Fruit fly (Drosophila melanogaster) whole organism, embryonic: ENCODE data around the gene CG31211.

Source experiments
- Adf1 ChIP-seq: fragments of 200-800 bp; sonication (Bioruptor generic); IDR thresholded peaks from 2 replicates; pipeline ENCODE4 v1.3.6; 2022; ENCODE audit warnings: missing biosample characterization, missing genetic modification characterization
- Atf6 ChIP-seq: fragments of 200-800 bp; sonication (Bioruptor generic); IDR thresholded peaks from 2 replicates; pipeline ENCODE4 v1.3.6; 2022; ENCODE audit warnings: missing biosample characterization, missing genetic modification characterization
- CG10267 ChIP-seq: fragments of 200-800 bp; sonication (Bioruptor generic); optimal IDR thresholded peaks from 2 replicates; lab custom pipeline; 2018; ENCODE audit warnings: missing biosample characterization, mild to moderate bottlenecking, missing genetic modification characterization, moderate library complexity
- CG10321 ChIP-seq: fragments of 200-800 bp; sonication (Bioruptor generic); IDR thresholded peaks from 2 replicates; pipeline ENCODE4 v1.3.6; 2022; ENCODE audit warnings: missing biosample characterization, missing genetic modification characterization
- CG10462 ChIP-seq: fragments of 200-800 bp; sonication (Bioruptor generic); optimal IDR thresholded peaks from 2 replicates; lab custom pipeline; 2016; ENCODE audit warnings: missing biosample characterization, missing genetic modification characterization
- CG10654 ChIP-seq: fragments of 200-800 bp; sonication (Bioruptor generic); optimal IDR thresholded peaks from 2 replicates; lab custom pipeline; 2016; ENCODE audit warnings: missing biosample characterization, missing genetic modification characterization
- CG11085 ChIP-seq: fragments of 200-800 bp; sonication (Bioruptor generic); IDR thresholded peaks from 2 replicates; pipeline ENCODE4 v1.3.6; 2022; ENCODE audit warnings: missing biosample characterization, missing genetic modification characterization
- CG11695 ChIP-seq: fragments of 200-800 bp; sonication (Bioruptor generic); IDR thresholded peaks from 3 replicates; pipeline ENCODE4 v1.3.6; 2022; ENCODE audit warnings: missing biosample characterization, missing genetic modification characterization
- CG12071 ChIP-seq: fragments of 200-800 bp; sonication (Bioruptor generic); optimal IDR thresholded peaks from 3 replicates; lab custom pipeline; 2018; ENCODE audit warnings: missing biosample characterization, mild to moderate bottlenecking, missing genetic modification characterization
- CG12155 ChIP-seq: fragments of 200-800 bp; sonication (Bioruptor generic); optimal IDR thresholded peaks from 3 replicates; lab custom pipeline; 2016; ENCODE audit warnings: missing biosample characterization, missing genetic modification characterization
- CG13123 ChIP-seq: fragments of 200-800 bp; sonication (Bioruptor generic); optimal IDR thresholded peaks from 2 replicates; lab custom pipeline; 2016; ENCODE audit warnings: missing biosample characterization, missing genetic modification characterization
- CG17829 ChIP-seq: fragments of 200-800 bp; optimal IDR thresholded peaks from 2 replicates; lab custom pipeline; 2019; ENCODE audit warnings: missing biosample characterization, mild to moderate bottlenecking, missing genetic modification characterization, moderate library complexity
- CG18011 ChIP-seq: fragments of 200-800 bp; sonication (Bioruptor generic); optimal IDR thresholded peaks from 2 replicates; lab custom pipeline; 2017; ENCODE audit warnings: missing biosample characterization, missing genetic modification characterization, mild to moderate bottlenecking, moderate library complexity, missing genotype
- CG2120 ChIP-seq: fragments of 200-800 bp; sonication (Bioruptor generic); optimal IDR thresholded peaks from 3 replicates; lab custom pipeline; 2016; ENCODE audit warnings: missing biosample characterization, missing genetic modification characterization
- CG31388 ChIP-seq: fragments of 200-800 bp; sonication (Bioruptor generic); optimal IDR thresholded peaks from 2 replicates; lab custom pipeline; 2016; ENCODE audit warnings: missing biosample characterization, missing genetic modification characterization
- CG33557 ChIP-seq: fragments of 200-800 bp; sonication (Bioruptor generic); optimal IDR thresholded peaks from 2 replicates; lab custom pipeline; 2019; ENCODE audit warnings: missing biosample characterization, mild to moderate bottlenecking, missing genetic modification characterization, moderate library complexity
- CG34422 ChIP-seq: fragments of 200-800 bp; sonication (Bioruptor generic); IDR thresholded peaks from 3 replicates; pipeline ENCODE4 v1.3.6; 2022; ENCODE audit warnings: missing biosample characterization, missing genetic modification characterization
- CG3995 ChIP-seq: fragments of 200-800 bp; sonication (Bioruptor generic); optimal IDR thresholded peaks from 3 replicates; lab custom pipeline; 2016; ENCODE audit warnings: missing biosample characterization, missing genetic modification characterization
- CG42726 ChIP-seq: fragments of 200-800 bp; sonication (Bioruptor generic); IDR thresholded peaks from 2 replicates; pipeline ENCODE4 v1.3.6; 2022; ENCODE audit warnings: missing biosample characterization, missing genetic modification characterization; ENCODE audit not compliant: partially characterized antibody
- CG4424 ChIP-seq: fragments of 200-800 bp; sonication (Bioruptor generic); optimal IDR thresholded peaks from 3 replicates; lab custom pipeline; 2016; ENCODE audit warnings: missing biosample characterization, missing genetic modification characterization
- CG4617 ChIP-seq: fragments of 200-800 bp; sonication (Bioruptor generic); optimal IDR thresholded peaks from 3 replicates; lab custom pipeline; 2016; ENCODE audit warnings: missing biosample characterization, missing genetic modification characterization, borderline replicate concordance
- CG4820 ChIP-seq: fragments of 200-800 bp; sonication (Bioruptor generic); optimal IDR thresholded peaks from 3 replicates; lab custom pipeline; 2016; ENCODE audit warnings: missing biosample characterization, missing genetic modification characterization
- CG6689 ChIP-seq: fragments of 200-800 bp; sonication (Bioruptor generic); IDR thresholded peaks from 2 replicates; pipeline ENCODE4 v1.3.6; 2022; ENCODE audit warnings: missing biosample characterization, missing genetic modification characterization
- CG6791 ChIP-seq: fragments of 200-800 bp; sonication (Bioruptor generic); IDR thresholded peaks from 3 replicates; pipeline ENCODE4 v1.3.6; 2022; ENCODE audit warnings: missing biosample characterization, missing genetic modification characterization; ENCODE audit not compliant: partially characterized antibody
- CG9932 ChIP-seq: fragments of 200-800 bp; sonication (Bioruptor generic); IDR thresholded peaks from 2 replicates; pipeline ENCODE4 v1.3.6; 2022; ENCODE audit warnings: missing biosample characterization, missing genetic modification characterization
- CHES-1-like ChIP-seq: fragments of 200-800 bp; sonication (Bioruptor generic); optimal IDR thresholded peaks from 2 replicates; lab custom pipeline; 2016; ENCODE audit warnings: missing biosample characterization, missing genetic modification characterization
- E2f1 ChIP-seq: fragments of 200-800 bp; sonication (Bioruptor generic); IDR thresholded peaks from 2 replicates; pipeline ENCODE4 v1.3.6; 2022; ENCODE audit warnings: missing biosample characterization, missing genetic modification characterization
- Fer1 ChIP-seq: fragments of 200-800 bp; sonication (Bioruptor generic); optimal IDR thresholded peaks from 2 replicates; lab custom pipeline; 2017; ENCODE audit warnings: missing biosample characterization, mild to moderate bottlenecking, missing genetic modification characterization
- Gug ChIP-seq: fragments of 200-800 bp; sonication (Bioruptor generic); IDR thresholded peaks from 4 replicates; pipeline ENCODE4 v1.3.6; 2022; ENCODE audit warnings: missing biosample characterization, missing genetic modification characterization
- HLH3B ChIP-seq: fragments of 200-800 bp; sonication (Bioruptor generic); IDR thresholded peaks from 2 replicates; pipeline ENCODE4 v1.3.6; 2022; ENCODE audit warnings: missing biosample characterization, missing genetic modification characterization
- Kr ChIP-seq: fragments of 200-800 bp; sonication (Bioruptor generic); optimal IDR thresholded peaks from 2 replicates; lab custom pipeline; 2017; ENCODE audit warnings: missing biosample characterization, mild to moderate bottlenecking, missing genetic modification characterization
- Mrtf ChIP-seq: fragments of 200-800 bp; sonication (Bioruptor generic); IDR thresholded peaks from 3 replicates; pipeline ENCODE4 v1.3.6; 2022; ENCODE audit warnings: missing biosample characterization, missing genetic modification characterization
- Opbp ChIP-seq: fragments of 200-800 bp; sonication (Bioruptor generic); IDR thresholded peaks from 3 replicates; pipeline ENCODE4 v1.3.6; 2022; ENCODE audit warnings: missing biosample characterization, missing genetic modification characterization; ENCODE audit not compliant: partially characterized antibody
- Sox102F ChIP-seq: fragments of 200-800 bp; sonication (Bioruptor generic); optimal IDR thresholded peaks from 2 replicates; lab custom pipeline; 2018; ENCODE audit warnings: missing biosample characterization, mild to moderate bottlenecking, missing genetic modification characterization, moderate library complexity
- Sry-β ChIP-seq: fragments of 200-800 bp; sonication (Bioruptor generic); optimal IDR thresholded peaks from 2 replicates; lab custom pipeline; 2018; ENCODE audit warnings: missing biosample characterization, mild to moderate bottlenecking, missing genetic modification characterization, moderate library complexity
- Tbp ChIP-seq: fragments of >200 bp; optimal IDR thresholded peaks from 2 replicates; lab custom pipeline; 2018; ENCODE audit warnings: missing biosample characterization, missing genetic modification characterization
- Usf ChIP-seq: fragments of 200-800 bp; sonication (Bioruptor generic); optimal IDR thresholded peaks from 2 replicates; lab custom pipeline; 2017; ENCODE audit warnings: missing genotype, missing biosample characterization, missing genetic modification characterization
- ac ChIP-seq: fragments of 200-800 bp; sonication (Bioruptor generic); optimal IDR thresholded peaks from 3 replicates; lab custom pipeline; 2017; ENCODE audit warnings: missing biosample characterization, mild to moderate bottlenecking, missing genetic modification characterization
- amos ChIP-seq: fragments of 200-800 bp; sonication (Bioruptor generic); IDR thresholded peaks from 2 replicates; pipeline ENCODE4 v1.3.6; 2022; ENCODE audit warnings: missing biosample characterization, missing genetic modification characterization; ENCODE audit not compliant: partially characterized antibody
- bsh ChIP-seq, 2 experiments: fragments of 200-800 bp; sonication (Bioruptor generic); optimal IDR thresholded peaks; 2 replicates each; lab custom pipeline; 2017 to 2018; ENCODE audit warnings: mild to moderate bottlenecking in 2 of 2, missing biosample characterization in 2 of 2, missing genetic modification characterization in 2 of 2, moderate library complexity in 1 of 2
- crc ChIP-seq: fragments of 200-800 bp; sonication (Bioruptor generic); optimal IDR thresholded peaks from 2 replicates; lab custom pipeline; 2016; ENCODE audit warnings: missing biosample characterization, missing genetic modification characterization
- gem ChIP-seq: fragments of 200-800 bp; sonication (Bioruptor generic); optimal IDR thresholded peaks from 2 replicates; lab custom pipeline; 2019; ENCODE audit warnings: missing biosample characterization, mild to moderate bottlenecking, missing genetic modification characterization, moderate library complexity
- kay ChIP-seq: fragments of 200-800 bp; sonication (Bioruptor generic); optimal IDR thresholded peaks from 2 replicates; lab custom pipeline; 2016; ENCODE audit warnings: missing biosample characterization, missing genetic modification characterization
- mam ChIP-seq: fragments of 200-800 bp; sonication (Bioruptor generic); optimal IDR thresholded peaks from 3 replicates; lab custom pipeline; 2016; ENCODE audit warnings: missing biosample characterization, missing genetic modification characterization
- mirr ChIP-seq: fragments of 200-800 bp; sonication (Bioruptor generic); optimal IDR thresholded peaks from 3 replicates; lab custom pipeline; 2018; ENCODE audit warnings: missing biosample characterization, mild to moderate bottlenecking, missing genetic modification characterization
- nau ChIP-seq: fragments of 200-800 bp; sonication (Bioruptor generic); optimal IDR thresholded peaks from 3 replicates; lab custom pipeline; 2017; ENCODE audit warnings: missing biosample characterization, mild to moderate bottlenecking, missing genetic modification characterization, missing genetic modification reagents
- salm ChIP-seq: fragments of 200-800 bp; sonication (Bioruptor generic); optimal IDR thresholded peaks from 2 replicates; lab custom pipeline; 2018; ENCODE audit warnings: missing biosample characterization, mild to moderate bottlenecking, missing genetic modification characterization
- sc ChIP-seq, 3 experiments: fragments of >200 bp in 2 of 3; fragments of 200-800 bp in 1 of 3; sonication (Bioruptor generic) in 1 of 3; optimal IDR thresholded peaks; 2 replicates in 2 of 3; 3 replicates in 1 of 3; lab custom pipeline; 2017; ENCODE audit warnings: mild to moderate bottlenecking in 1 of 3, missing biosample characterization in 1 of 3, missing genetic modification characterization in 1 of 3, missing genetic modification reagents in 1 of 3
- slp2 ChIP-seq: fragments of 200-800 bp; sonication (Bioruptor generic); optimal IDR thresholded peaks from 2 replicates; lab custom pipeline; 2016; ENCODE audit warnings: missing biosample characterization, missing genetic modification characterization
- ttk ChIP-seq: fragments of 200-800 bp; sonication (Bioruptor generic); IDR thresholded peaks from 2 replicates; pipeline ENCODE4 v2.1.2; 2022; ENCODE audit warnings: missing biosample characterization, missing genetic modification characterization

Gene CG31211

DNA sequence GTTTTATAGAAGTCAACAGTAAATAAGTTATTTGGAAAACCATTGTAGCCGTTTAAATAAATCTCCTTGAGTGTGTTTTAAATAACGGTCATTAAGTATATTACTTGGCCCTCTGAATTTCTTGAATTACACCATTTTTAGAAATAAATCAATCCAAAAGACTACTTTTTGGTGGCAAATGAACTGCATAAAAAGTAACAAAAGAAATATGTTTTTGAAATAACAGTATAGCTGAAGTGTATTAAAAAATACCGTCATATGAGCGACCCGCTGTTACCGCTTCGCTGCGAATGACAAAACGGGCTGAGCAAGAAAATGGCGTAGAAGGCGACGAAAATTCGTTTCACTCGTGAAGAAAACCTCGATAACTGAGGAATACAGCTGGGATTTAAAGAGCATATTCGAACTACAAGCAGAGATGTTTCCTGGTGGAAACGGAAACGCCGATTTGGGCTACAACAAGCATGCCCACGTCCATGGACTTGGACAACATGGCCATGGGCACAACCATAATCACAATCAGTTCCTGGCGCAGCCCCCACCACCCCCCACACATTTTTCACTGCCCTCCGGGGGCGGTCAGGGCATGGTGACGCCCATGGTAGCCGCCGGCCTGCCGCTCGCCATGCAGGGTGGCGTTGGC lies at the start of gene CG31211 (continued):
- TF ChIP-seq CG18011 (GFP tag; lab: Kevin White, UChicago) (no peak), HLH3B (GFP tag; lab: Robert Waterston, UW) (no peak), CG12071 (GFP tag; lab: Kevin White, UChicago) (no peak), CG9932 (GFP tag; lab: Robert Waterston, UW) (no peak), CG10267 (peak; percentile 44), CG4820 (GFP tag; lab: Kevin White, UChicago) (no peak), gem (tag; lab: Kevin White, UChicago) (peak; percentile 31), Gug (GFP tag; lab: Robert Waterston, UW) (no peak), CG17829 (no peak), Kr (GFP tag; lab: Kevin White, UChicago) (no peak), CG34422 (GFP tag; lab: Robert Waterston, UW) (no peak), CG2120 (GFP tag; lab: Kevin White, UChicago) (peak; percentile 10), Adf1 (GFP tag; lab: Robert Waterston, UW) (no peak), CG13123 (GFP tag; lab: Kevin White, UChicago) (no peak), E2f1 (GFP tag; lab: Robert Waterston, UW) (no peak), Tbp (GFP tag; lab: Kevin White, UChicago) (no peak), Sox102F (GFP tag; lab: Kevin White, UChicago) (no peak), mirr (GFP tag; lab: Kevin White, UChicago) (no peak), crc (GFP tag; lab: Kevin White, UChicago) (no peak), CG3995 (GFP tag; lab: Kevin White, UChicago) (peak; percentile 71), CG31388 (GFP tag; lab: Kevin White, UChicago) (no peak), salm (tag; lab: Kevin White, UChicago) (no peak), CG6791 (no peak), CG10462 (GFP tag; lab: Kevin White, UChicago) (peak; percentile 71), nau (no peak), CG10654 (no peak), CG11085 (GFP tag; lab: Robert Waterston, UW) (no peak), kay (no peak), bsh (GFP tag; optimal IDR thresholded peaks at IDR 0.05; lab: Kevin White, UChicago) (no peak), CG4424 (GFP tag; lab: Kevin White, UChicago) (peak; percentile 29), Usf (GFP tag; lab: Kevin White, UChicago) (no peak), ac (no peak), Fer1 (GFP tag; lab: Kevin White, UChicago) (no peak), Sry-β (GFP tag; lab: Kevin White, UChicago) (no peak), amos (no peak), Opbp (GFP tag; lab: Robert Waterston, UW) (no peak), CG42726 (GFP tag; lab: Robert Waterston, UW) (no peak), CG4617 (peak; percentile 70), sc (optimal IDR thresholded peaks at IDR 0.05; lab: Kevin White, UChicago) (no peak), sc (GFP tag; optimal IDR thresholded peaks at IDR 0.05; lab: Kevin White, UChicago) (no peak), CG33557 (no peak), CG10321 (GFP tag; lab: Robert Waterston, UW) (no peak), CG12155 (GFP tag; lab: Kevin White, UChicago) (peak; percentile 10), CG11695 (GFP tag; lab: Robert Waterston, UW) (no peak), mam (GFP tag; lab: Kevin White, UChicago) (no peak), ttk (GFP tag; lab: Robert Waterston, UW) (no peak), Atf6 (GFP tag; lab: Robert Waterston, UW) (no peak), CG6689 (GFP tag; lab: Robert Waterston, UW) (no peak), slp2 (no peak), Mrtf (GFP tag; lab: Robert Waterston, UW) (no peak), CHES-1-like (GFP tag; lab: Kevin White, UChicago) (no peak)
